Worm (Caenorhabditis elegans): ENCODE data around the gene F43H9.3.

DNA sequence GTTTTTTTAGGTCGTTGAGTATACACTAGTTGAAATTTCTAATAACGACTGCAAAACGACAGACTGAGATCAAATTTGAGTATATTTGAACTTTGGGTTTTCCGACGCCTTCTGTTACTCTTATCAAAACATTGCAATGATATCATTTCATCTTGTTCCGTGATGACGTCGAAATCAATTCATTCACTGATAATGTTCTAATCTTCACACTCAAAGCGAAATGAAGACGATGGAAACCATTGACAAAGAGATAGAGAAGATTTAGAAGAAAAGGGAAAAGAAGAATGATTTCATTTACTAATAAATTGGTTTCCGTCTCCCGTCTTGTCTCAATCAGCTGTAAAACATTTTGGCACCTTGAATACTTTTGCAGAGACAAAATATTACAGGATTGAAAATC, 48.4 kb upstream of the F43H9.3 start:
- TF ChIP-seq daf-12 (tag; optimal IDR thresholded peaks at IDR 0.05) (no peak), skn-1 (tag; optimal IDR thresholded peaks at IDR 0.05) (no peak), ztf-11 (tag; optimal IDR thresholded peaks at IDR 0.05) (no peak), lin-39 (tag; optimal IDR thresholded peaks at IDR 0.05) (no peak), nhr-48 (tag; optimal IDR thresholded peaks at IDR 0.05) (no peak)

Data from whole organism, L4 larva.